Fruit fly (Drosophila melanogaster): Measurements from ENCODE around the gene BHD.

The BHD gene

DNA sequence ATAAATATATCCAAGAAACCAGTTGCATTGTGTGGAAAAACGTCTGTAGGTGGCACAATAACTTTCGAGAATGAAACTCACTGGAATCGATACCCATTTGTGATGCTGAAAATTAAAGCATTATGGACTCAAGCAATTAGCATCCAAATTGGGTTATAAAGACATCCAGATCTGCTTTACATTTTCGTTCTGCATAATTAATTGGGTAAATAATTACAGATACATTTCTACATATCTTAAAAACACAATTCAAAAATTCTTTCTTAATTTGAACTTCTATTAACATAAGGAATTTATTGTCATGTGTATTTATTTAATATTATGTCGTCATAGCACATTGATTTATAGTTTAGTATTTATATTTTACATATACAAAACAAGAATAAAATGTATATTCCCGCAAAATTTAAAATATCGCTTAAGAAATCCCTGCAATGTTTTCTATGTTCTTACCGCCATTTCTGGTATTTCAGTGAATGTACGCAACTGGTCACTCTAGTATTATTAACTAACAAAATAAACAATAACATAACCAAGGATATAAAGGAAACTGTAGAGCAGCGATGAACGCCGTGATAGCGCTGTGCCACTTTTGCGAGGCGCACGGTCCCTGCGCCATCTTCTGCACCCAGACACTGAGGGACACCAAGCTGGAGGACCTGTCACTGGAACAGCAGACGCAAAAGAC is at the start of gene BHD, which contains the start of gene CG14829:
Gene BHD, plus strand, starts transcription at position 471 of the 688 bp plus-strand sequence.
Gene CG14829, minus strand, starts transcription at position 51 of the 688 bp plus-strand sequence.
- TF ChIP-seq ttk (optimal IDR thresholded peaks at IDR 0.05), result no peak
- TF ChIP-seq Myc (optimal IDR thresholded peaks at IDR 0.05), result no peak
- TF ChIP-seq Sin3A (optimal IDR thresholded peaks at IDR 0.05), result no peak
- no peak for TF ChIP-seq insv (optimal IDR thresholded peaks at IDR 0.05)
- TF ChIP-seq h (optimal IDR thresholded peaks at IDR 0.05), result no peak
- no peak for TF ChIP-seq psq (optimal IDR thresholded peaks at IDR 0.05)

DNA sequence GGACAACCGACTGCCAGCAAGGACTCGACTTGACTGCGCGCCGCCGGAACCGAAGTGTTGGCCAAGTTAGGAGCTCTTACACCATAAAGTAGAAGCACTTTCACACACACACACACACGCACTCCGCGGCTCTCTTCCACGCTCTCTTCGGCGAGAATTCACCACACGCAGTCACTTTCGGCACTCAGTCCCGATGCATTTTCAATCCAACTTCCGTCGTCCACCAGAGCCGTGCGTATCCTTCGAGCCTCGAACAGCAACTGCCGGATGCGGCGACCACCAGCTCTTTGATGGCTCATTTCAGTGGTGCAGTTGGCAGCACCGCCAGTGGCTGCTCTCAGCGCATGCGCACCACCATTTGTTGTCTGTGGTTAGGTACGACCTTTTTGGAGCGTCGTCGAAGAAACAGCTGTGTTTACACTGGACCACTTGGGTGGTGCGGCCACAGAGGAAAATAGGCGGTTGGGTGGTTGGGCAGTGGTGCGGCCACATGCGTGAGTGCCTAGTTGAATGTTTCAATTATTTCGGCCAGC is 48.6 kb upstream of the BHD start, which contains the start of gene Dscam2:
Gene Dscam2, minus strand, starts transcription at position 264 of the 533 bp plus-strand sequence.
- TF ChIP-seq psq (optimal IDR thresholded peaks at IDR 0.05) (no peak), Myc (optimal IDR thresholded peaks at IDR 0.05) (no peak), insv (optimal IDR thresholded peaks at IDR 0.05) (no peak), ttk (optimal IDR thresholded peaks at IDR 0.05) (no peak), h (optimal IDR thresholded peaks at IDR 0.05) (no peak), Sin3A (optimal IDR thresholded peaks at IDR 0.05) (no peak)

DNA sequence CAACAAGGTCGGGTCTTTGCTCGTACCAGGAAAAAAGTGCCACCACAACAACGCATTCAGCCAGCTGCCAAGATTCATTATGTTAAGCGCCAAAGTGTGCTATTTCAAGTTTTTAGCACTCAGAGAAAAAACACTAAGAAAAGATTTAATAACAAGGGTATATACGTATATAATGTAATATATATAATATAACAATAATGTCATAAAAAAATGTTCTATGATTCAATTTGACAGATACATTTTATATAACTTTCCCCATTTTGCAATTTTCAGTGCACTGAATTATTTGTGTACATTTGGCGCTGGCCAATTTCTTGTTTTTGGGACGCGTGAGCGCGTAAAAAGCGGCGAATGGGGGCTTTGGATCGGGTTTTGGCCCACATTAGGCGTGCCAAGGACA is 47.8 kb upstream of the BHD start:
- TF ChIP-seq h (optimal IDR thresholded peaks at IDR 0.05), result no peak
- TF ChIP-seq Myc (optimal IDR thresholded peaks at IDR 0.05), result no peak
- no peak for TF ChIP-seq psq (optimal IDR thresholded peaks at IDR 0.05)
- no peak for TF ChIP-seq insv (optimal IDR thresholded peaks at IDR 0.05)
- no peak for TF ChIP-seq ttk (optimal IDR thresholded peaks at IDR 0.05)
- no peak for TF ChIP-seq Sin3A (optimal IDR thresholded peaks at IDR 0.05)

DNA sequence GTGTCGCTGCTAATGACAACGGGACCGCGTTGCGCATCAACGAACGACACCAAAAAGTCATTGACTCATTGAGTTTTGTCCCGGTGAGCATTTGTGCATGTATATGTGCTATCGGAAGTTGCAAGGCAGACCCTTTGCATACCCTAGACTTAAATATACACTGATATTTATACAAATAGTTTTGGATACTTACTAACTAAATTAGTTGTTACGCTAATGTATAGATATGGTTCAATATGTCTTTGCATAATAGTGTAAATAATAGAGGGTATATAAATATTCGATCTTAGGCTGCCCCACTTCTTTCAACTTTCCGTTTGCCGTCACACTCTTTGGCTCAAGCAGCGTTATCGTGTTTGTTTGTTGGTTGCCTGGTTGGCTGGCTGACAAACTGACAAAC is 47.1 kb upstream of the BHD start:
- TF ChIP-seq insv (optimal IDR thresholded peaks at IDR 0.05), result no peak
- TF ChIP-seq h (optimal IDR thresholded peaks at IDR 0.05), result no peak
- TF ChIP-seq Myc (optimal IDR thresholded peaks at IDR 0.05), result no peak
- TF ChIP-seq Sin3A (optimal IDR thresholded peaks at IDR 0.05), result no peak
- TF ChIP-seq psq (optimal IDR thresholded peaks at IDR 0.05), result no peak
- TF ChIP-seq ttk (optimal IDR thresholded peaks at IDR 0.05), result no peak

DNA sequence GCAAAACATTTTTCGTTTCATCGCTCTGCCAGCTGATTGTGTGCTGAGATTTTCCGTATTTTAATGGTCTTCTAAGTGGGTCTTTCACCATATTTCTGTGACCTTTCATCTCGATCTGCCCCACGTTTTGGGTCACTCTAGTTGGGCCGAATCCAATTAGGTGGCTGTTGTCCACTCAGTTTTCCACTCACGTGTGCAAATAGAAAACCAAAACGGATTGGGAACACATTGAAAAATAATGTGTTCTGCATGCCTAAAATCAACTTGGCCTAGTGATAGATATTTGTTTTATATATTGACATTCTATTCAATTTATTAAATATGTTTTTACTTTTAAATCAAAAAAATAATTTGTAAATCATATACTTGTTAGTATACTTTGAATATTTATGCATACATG is 4.1 kb upstream of the BHD start, which contains the start of gene CG14826:
Gene CG14826, plus strand, starts transcription at position 301 of the 400 bp plus-strand sequence.
- TF ChIP-seq insv (optimal IDR thresholded peaks at IDR 0.05) (no peak), Sin3A (optimal IDR thresholded peaks at IDR 0.05) (no peak), psq (optimal IDR thresholded peaks at IDR 0.05) (no peak), Myc (optimal IDR thresholded peaks at IDR 0.05) (no peak), ttk (optimal IDR thresholded peaks at IDR 0.05) (no peak), h (optimal IDR thresholded peaks at IDR 0.05) (no peak)

DNA sequence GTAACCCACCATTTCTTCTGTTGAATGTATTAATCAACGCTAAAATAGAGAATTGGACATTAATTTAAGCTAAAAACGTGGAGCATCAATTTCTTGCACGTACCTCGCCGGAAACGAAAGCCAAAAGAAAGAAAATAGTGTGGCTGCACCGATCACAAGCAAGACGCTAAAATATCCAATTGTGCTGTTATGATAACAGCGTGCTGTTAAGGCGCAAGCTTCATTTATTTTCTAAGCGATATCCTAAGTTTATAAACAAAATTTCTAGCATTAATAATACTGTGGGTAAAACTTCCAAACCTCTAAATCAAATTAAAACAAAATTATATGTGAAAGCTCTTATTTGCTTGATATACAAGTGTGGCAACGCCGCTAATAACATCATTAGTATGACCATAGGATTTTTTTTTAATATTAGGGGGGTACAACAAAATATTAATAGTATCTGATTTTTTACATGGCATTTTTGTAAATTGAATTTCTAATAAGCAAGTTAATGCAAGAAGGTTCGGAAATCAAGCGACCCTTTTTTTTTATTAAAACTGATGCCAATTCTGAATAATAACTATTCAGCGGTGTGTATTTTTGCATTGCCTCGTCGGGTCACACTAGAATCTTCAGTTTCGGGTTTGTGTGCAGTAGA is 3.0 kb downstream of the BHD start, which contains the start of the genes RpL18 and Neos:
Gene RpL18, minus strand, starts transcription at position 135 of the 643 bp plus-strand sequence.
Gene Neos, plus strand, starts transcription at position 412 of the 643 bp plus-strand sequence.
- TF ChIP-seq psq (optimal IDR thresholded peaks at IDR 0.05), result no peak
- TF ChIP-seq ttk (optimal IDR thresholded peaks at IDR 0.05), result no peak
- no peak for TF ChIP-seq Myc (optimal IDR thresholded peaks at IDR 0.05)
- no peak for TF ChIP-seq h (optimal IDR thresholded peaks at IDR 0.05)
- no peak for TF ChIP-seq Sin3A (optimal IDR thresholded peaks at IDR 0.05)
- TF ChIP-seq insv (optimal IDR thresholded peaks at IDR 0.05), result no peak

DNA sequence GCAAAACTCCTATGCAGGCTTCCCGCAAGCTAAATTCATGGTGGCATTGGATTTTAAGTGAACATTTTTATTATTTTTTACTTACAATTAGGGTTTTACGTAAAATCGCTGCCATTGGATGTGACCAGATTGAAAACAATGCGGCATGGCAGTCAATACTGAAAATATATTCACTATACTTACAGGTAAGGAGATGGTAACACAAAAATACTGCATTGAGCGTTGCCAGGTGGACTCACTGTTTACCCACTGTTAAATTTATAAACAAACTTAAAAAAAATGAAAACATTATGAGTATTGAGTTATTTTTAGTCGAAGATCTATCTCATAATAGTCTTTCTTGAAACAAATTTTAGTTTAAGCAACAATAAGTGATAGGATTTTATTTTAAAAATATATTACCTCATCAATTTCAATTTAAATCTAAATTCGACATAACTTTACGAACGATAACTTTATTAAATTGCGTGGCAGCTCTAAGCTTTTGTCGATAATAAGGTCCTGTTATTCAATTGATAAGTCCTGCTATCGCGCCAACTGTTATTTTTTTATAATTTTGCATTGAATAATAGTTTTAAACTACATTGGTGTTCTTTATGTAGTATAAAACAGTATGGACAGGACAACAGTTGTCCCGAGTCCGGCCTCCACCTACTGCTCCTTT is 5.6 kb downstream of the BHD start, which contains the start of the genes mRpL50 and mei-P22:
Gene mRpL50, minus strand, starts transcription at position 159 of the 664 bp plus-strand sequence.
Gene mei-P22, plus strand, starts transcription at position 614 of the 664 bp plus-strand sequence.
- TF ChIP-seq insv (optimal IDR thresholded peaks at IDR 0.05) (no peak), h (optimal IDR thresholded peaks at IDR 0.05) (no peak), Myc (optimal IDR thresholded peaks at IDR 0.05) (no peak), Sin3A (optimal IDR thresholded peaks at IDR 0.05) (no peak), psq (optimal IDR thresholded peaks at IDR 0.05) (no peak), ttk (optimal IDR thresholded peaks at IDR 0.05) (no peak)

DNA sequence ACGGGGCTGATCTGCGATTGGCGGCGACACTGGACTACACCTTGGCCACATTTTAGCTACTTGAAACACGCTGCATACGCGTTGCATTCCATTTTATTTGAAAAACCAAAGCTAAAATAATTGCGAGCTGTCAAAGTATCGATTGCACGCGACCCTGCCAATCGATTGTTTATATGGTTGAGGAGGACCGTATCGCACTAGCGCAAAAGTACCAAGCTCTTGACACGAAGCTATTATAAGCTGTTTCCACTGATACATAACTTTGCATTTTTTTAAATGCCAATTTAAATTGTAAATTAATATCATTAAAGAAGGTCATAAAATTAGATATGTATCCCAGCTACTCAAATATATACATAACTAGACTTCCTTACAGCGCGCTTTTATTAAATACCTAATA is 10.8 kb downstream of the BHD start, which contains the start of gene Cdc27:
Gene Cdc27, minus strand, starts transcription at position 174 of the 400 bp plus-strand sequence.
- TF ChIP-seq Myc (optimal IDR thresholded peaks at IDR 0.05) (no peak), psq (optimal IDR thresholded peaks at IDR 0.05) (no peak), ttk (optimal IDR thresholded peaks at IDR 0.05) (no peak), Sin3A (optimal IDR thresholded peaks at IDR 0.05) (no peak), insv (optimal IDR thresholded peaks at IDR 0.05) (no peak)

DNA sequence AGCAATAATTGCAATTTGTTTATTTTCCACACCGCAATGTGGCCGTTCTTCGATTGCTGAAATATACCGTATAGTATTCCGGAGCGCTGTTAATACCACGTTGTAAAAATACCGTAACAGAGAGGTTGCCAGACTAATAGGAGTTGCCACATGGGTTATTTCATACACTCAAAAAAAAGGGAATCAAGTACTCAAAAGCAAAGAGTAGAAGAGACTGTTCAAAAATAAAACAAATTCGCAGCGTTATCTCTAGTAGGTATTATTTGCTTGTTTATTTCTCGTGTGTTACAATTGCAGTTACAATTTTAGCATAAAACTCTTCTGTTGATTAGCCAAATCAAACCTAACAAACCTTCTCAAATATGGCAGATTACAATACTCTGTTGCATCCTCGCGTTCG is 12.1 kb downstream of the BHD start, which contains the start of gene MED4:
Gene MED4, minus strand, starts transcription at position 59 of the 400 bp plus-strand sequence.
- TF ChIP-seq h (optimal IDR thresholded peaks at IDR 0.05) (no peak), insv (optimal IDR thresholded peaks at IDR 0.05) (no peak), ttk (optimal IDR thresholded peaks at IDR 0.05) (no peak), Sin3A (optimal IDR thresholded peaks at IDR 0.05) (no peak), psq (optimal IDR thresholded peaks at IDR 0.05) (no peak), Myc (optimal IDR thresholded peaks at IDR 0.05) (no peak)

DNA sequence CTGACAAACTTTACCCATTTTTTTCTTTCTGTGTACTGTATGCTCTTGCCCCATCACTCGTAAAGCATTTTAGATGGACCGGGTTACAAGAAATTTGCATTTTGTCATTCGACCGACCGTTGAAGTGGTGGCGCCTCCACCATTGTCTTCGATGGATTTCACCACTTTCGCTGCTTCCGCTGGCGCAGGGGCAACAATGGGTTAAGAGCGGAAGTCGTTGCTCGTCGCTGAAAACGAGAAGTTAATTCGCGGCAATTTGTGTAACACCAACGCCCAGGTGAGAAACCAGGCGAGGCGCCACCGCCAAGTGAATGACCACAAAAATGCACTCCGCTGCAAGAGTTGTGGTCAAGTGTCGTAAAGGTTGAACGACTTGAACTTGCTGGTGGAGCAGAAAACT is 16.4 kb downstream of the BHD start:
- no peak for TF ChIP-seq ttk (optimal IDR thresholded peaks at IDR 0.05)

DNA sequence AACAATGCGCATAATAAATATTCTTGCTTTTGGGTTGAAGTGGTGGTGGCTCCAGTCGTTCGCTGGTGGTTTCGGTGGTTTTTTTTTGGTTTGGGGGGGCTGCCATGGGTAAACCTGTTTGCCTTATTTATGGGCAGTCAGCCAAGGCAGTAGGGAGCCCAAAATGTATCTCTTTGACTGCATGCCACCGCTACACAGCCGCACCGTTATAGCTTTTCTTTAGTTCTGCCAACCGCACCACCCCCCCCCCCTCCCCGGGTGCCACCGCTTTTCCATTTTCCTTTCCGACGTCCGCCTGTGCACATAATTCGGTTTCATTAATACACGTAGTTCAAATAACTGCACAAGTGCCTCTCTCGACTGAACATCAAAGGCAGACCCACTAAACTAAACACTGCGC is 19.9 kb downstream of the BHD start:
- TF ChIP-seq Myc (optimal IDR thresholded peaks at IDR 0.05), result no peak
- no peak for TF ChIP-seq insv (optimal IDR thresholded peaks at IDR 0.05)
- TF ChIP-seq Sin3A (optimal IDR thresholded peaks at IDR 0.05), result no peak
- TF ChIP-seq ttk (optimal IDR thresholded peaks at IDR 0.05), result no peak

Data from Kc167 (cell line).